Worm (Caenorhabditis elegans): Measurements from ENCODE around the gene cyh-1.
"Not testable (repeated sequence)": the region's sequence is repeated elsewhere in the genome, so short reads cannot be mapped to it uniquely, and the experiment has no call there.

DNA sequence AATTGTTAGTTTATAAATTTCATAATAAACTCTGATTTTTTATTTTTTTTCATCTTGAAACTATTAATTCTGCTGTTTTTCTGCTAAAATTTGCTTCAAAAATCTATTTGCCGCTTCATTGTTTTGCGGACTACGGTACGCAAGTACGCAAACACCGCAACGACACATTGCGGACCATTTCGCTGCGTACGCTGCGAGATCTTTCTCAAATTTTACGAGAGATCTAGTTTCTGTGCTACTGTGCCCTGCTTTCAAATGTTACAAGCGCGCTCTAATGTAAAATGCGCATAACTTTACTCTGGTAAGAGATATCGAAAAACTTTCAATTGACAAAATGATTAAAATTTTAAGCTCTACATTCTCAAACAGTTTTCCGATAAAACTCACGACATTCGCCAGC lies 18.7 kb downstream of the cyh-1 start:
- not testable (repeated sequence) for TF ChIP-seq dao-5 (tag; optimal IDR thresholded peaks at IDR 0.05)
- peak; percentile 51 for TF ChIP-seq him-1 (tag; optimal IDR thresholded peaks at IDR 0.05)
